Worm (Caenorhabditis elegans): Measurements from ENCODE around the gene F10E9.2.

ce11 chrIII:8354644-8355461 lies 42.4 kb downstream of the F10E9.2 start, which contains the start of gene unc-116:
- peak; percentile 39 for TF ChIP-seq lin-39 (tag; optimal IDR thresholded peaks at IDR 0.05)
- peak; percentile 18 for TF ChIP-seq pqm-1 (tag; optimal IDR thresholded peaks at IDR 0.05)
- TF ChIP-seq ceh-82 (tag; optimal IDR thresholded peaks at IDR 0.05), result no peak
- TF ChIP-seq nhr-28 (tag; optimal IDR thresholded peaks at IDR 0.05), result no peak
- TF ChIP-seq daf-12 (tag; optimal IDR thresholded peaks at IDR 0.05), result no peak
- TF ChIP-seq nhr-12 (tag; optimal IDR thresholded peaks at IDR 0.05), result no peak
- TF ChIP-seq elt-1 (tag; optimal IDR thresholded peaks at IDR 0.05), result no peak
- TF ChIP-seq lin-15B (tag; optimal IDR thresholded peaks at IDR 0.05), result peak; percentile 36
- no peak for TF ChIP-seq egl-27 (tag; optimal IDR thresholded peaks at IDR 0.05)

Data from whole organism, L3 larva.